Worm (Caenorhabditis elegans) whole organism, L3 larva: ENCODE results near the gene F21D5.6.

Source experiments
- R02D3.7 ChIP-seq: fragments of 150-350 bp; optimal IDR thresholded peaks from 2 replicates; lab custom pipeline; 2014; ENCODE audit warnings: missing biosample characterization, missing genetic modification characterization
- ZK546.5 ChIP-seq: sonication (generic microtip); optimal IDR thresholded peaks from 2 replicates; lab custom pipeline; 2017; ENCODE audit warnings: missing biosample characterization, missing genetic modification characterization
- aly-2 ChIP-seq: fragments of 150-350 bp; optimal IDR thresholded peaks from 2 replicates; lab custom pipeline; 2014; ENCODE audit warnings: missing biosample characterization, missing genetic modification characterization
- ama-1 ChIP-seq: fragments of 150-350 bp; optimal IDR thresholded peaks from 2 replicates; lab custom pipeline; 2018
- ceh-16 ChIP-seq: sonication (generic microtip); optimal IDR thresholded peaks from 2 replicates; lab custom pipeline; 2017; ENCODE audit warnings: missing biosample characterization, missing genetic modification characterization
- ceh-28 ChIP-seq: fragments of 150-350 bp; optimal IDR thresholded peaks from 2 replicates; lab custom pipeline; 2014; ENCODE audit warnings: missing biosample characterization, missing genetic modification reagents, missing genetic modification characterization
- ceh-9 ChIP-seq: sonication (generic microtip); optimal IDR thresholded peaks from 2 replicates; lab custom pipeline; 2018; ENCODE audit warnings: missing biosample characterization, missing genetic modification characterization
- egl-27 ChIP-seq: sonication (generic microtip); optimal IDR thresholded peaks from 4 replicates; lab custom pipeline; 2017; ENCODE audit warnings: missing biosample characterization, missing genetic modification reagents, missing genetic modification characterization
- egl-5 ChIP-seq: fragments of 150-350 bp; optimal IDR thresholded peaks from 2 replicates; lab custom pipeline; 2017; ENCODE audit warnings: missing biosample characterization, missing genetic modification reagents, missing genetic modification characterization, inconsistent platforms
- elt-1 ChIP-seq: fragments of 150-350 bp; optimal IDR thresholded peaks from 2 replicates; lab custom pipeline; 2014; ENCODE audit warnings: missing biosample characterization, missing genetic modification characterization
- elt-2 ChIP-seq: sonication (generic microtip); optimal IDR thresholded peaks from 2 replicates; lab custom pipeline; 2016; ENCODE audit warnings: missing genetic modification reagents, mild to moderate bottlenecking, missing genetic modification characterization, missing compliant biosample characterization
- elt-3 ChIP-seq, 3 experiments: fragments of 150-350 bp in 1 of 3; sonication (generic microtip) in 2 of 3; optimal IDR thresholded peaks; 2 replicates in 2 of 3; 4 replicates in 1 of 3; lab custom pipeline; 2014 to 2017; ENCODE audit warnings: missing biosample characterization in 3 of 3, missing genetic modification characterization in 3 of 3
- eor-1 ChIP-seq, 2 experiments: fragments of 150-350 bp; optimal IDR thresholded peaks; 2 replicates each; lab custom pipeline; 2014 to 2018; ENCODE audit warnings: missing biosample characterization in 2 of 2, missing genetic modification characterization in 2 of 2
- fkh-10 ChIP-seq: sonication (generic microtip); optimal IDR thresholded peaks from 2 replicates; lab custom pipeline; 2017; ENCODE audit warnings: missing biosample characterization, missing genetic modification reagents, missing genetic modification characterization
- fkh-2 ChIP-seq: fragments of 150-350 bp; optimal IDR thresholded peaks from 2 replicates; lab custom pipeline; 2014; ENCODE audit warnings: missing biosample characterization, missing genetic modification reagents, missing genetic modification characterization
- fos-1 ChIP-seq: fragments of 150-350 bp; optimal IDR thresholded peaks from 2 replicates; lab custom pipeline; 2014; ENCODE audit warnings: missing biosample characterization, missing genetic modification characterization
- hmg-11 ChIP-seq: sonication (generic microtip); optimal IDR thresholded peaks from 2 replicates; lab custom pipeline; 2016; ENCODE audit warnings: missing genetic modification characterization, missing compliant biosample characterization
- jun-1 ChIP-seq: fragments of 150-350 bp; optimal IDR thresholded peaks from 2 replicates; lab custom pipeline; 2014; ENCODE audit warnings: missing biosample characterization, missing genetic modification reagents, missing genetic modification characterization
- lin-15B ChIP-seq: fragments of 150-350 bp; optimal IDR thresholded peaks from 2 replicates; lab custom pipeline; 2014; ENCODE audit warnings: missing biosample characterization, missing genetic modification characterization
- lin-39 ChIP-seq: fragments of 150-350 bp; optimal IDR thresholded peaks from 2 replicates; lab custom pipeline; 2018; ENCODE audit warnings: missing biosample characterization, missing genetic modification reagents, missing genetic modification characterization
- lsy-12 ChIP-seq: sonication (generic microtip); optimal IDR thresholded peaks from 2 replicates; lab custom pipeline; 2016; ENCODE audit warnings: mild to moderate bottlenecking, missing genetic modification characterization, missing compliant biosample characterization
- mdl-1 ChIP-seq: fragments of 150-350 bp; optimal IDR thresholded peaks from 2 replicates; lab custom pipeline; 2014; ENCODE audit warnings: missing biosample characterization, missing genetic modification characterization
- mml-1 ChIP-seq: fragments of 150-350 bp; sonication (generic microtip); optimal IDR thresholded peaks from 3 replicates; lab custom pipeline; 2014; ENCODE audit warnings: missing biosample characterization, missing genetic modification characterization
- nhr-11 ChIP-seq: fragments of 150-350 bp; optimal IDR thresholded peaks from 2 replicates; lab custom pipeline; 2014; ENCODE audit warnings: missing biosample characterization, missing genetic modification characterization
- nhr-23 ChIP-seq: fragments of 150-350 bp; optimal IDR thresholded peaks from 2 replicates; lab custom pipeline; 2014; ENCODE audit warnings: missing biosample characterization, missing genetic modification reagents, missing genetic modification characterization
- nhr-25 ChIP-seq: sonication (generic microtip); optimal IDR thresholded peaks from 2 replicates; lab custom pipeline; 2017; ENCODE audit warnings: missing biosample characterization, missing genetic modification characterization
- nhr-28 ChIP-seq: fragments of 150-350 bp; optimal IDR thresholded peaks from 2 replicates; lab custom pipeline; 2014; ENCODE audit warnings: missing biosample characterization, missing genetic modification characterization
- nhr-67 ChIP-seq: fragments of 150-350 bp; optimal IDR thresholded peaks from 2 replicates; lab custom pipeline; 2014; ENCODE audit warnings: missing biosample characterization, missing genetic modification characterization
- sea-2 ChIP-seq: fragments of 150-350 bp; sonication (generic microtip); optimal IDR thresholded peaks from 4 replicates; lab custom pipeline; 2014; ENCODE audit warnings: missing biosample characterization, missing genetic modification reagents, missing genetic modification characterization
- skn-1 ChIP-seq: fragments of 150-350 bp; optimal IDR thresholded peaks from 2 replicates; lab custom pipeline; 2014; ENCODE audit warnings: missing biosample characterization, missing genetic modification characterization
- snpc-4 ChIP-seq: fragments of 150-350 bp; optimal IDR thresholded peaks from 2 replicates; lab custom pipeline; 2014; ENCODE audit warnings: missing biosample characterization, missing genetic modification characterization
- unc-39 ChIP-seq: sonication (generic microtip); optimal IDR thresholded peaks from 4 replicates; lab custom pipeline; 2017; ENCODE audit warnings: missing biosample characterization, missing genetic modification characterization
- unc-62 ChIP-seq: fragments of 150-350 bp; sonication (generic microtip); optimal IDR thresholded peaks from 4 replicates; lab custom pipeline; 2014; ENCODE audit warnings: missing biosample characterization, missing genetic modification reagents, missing genetic modification characterization
- zag-1 ChIP-seq: fragments of 150-350 bp; optimal IDR thresholded peaks from 2 replicates; lab custom pipeline; 2014; ENCODE audit warnings: missing biosample characterization, missing genetic modification characterization
- ztf-4 ChIP-seq: fragments of 150-350 bp; optimal IDR thresholded peaks from 2 replicates; lab custom pipeline; 2014; ENCODE audit warnings: missing biosample characterization, missing genetic modification characterization

Gene F21D5.6

DNA sequence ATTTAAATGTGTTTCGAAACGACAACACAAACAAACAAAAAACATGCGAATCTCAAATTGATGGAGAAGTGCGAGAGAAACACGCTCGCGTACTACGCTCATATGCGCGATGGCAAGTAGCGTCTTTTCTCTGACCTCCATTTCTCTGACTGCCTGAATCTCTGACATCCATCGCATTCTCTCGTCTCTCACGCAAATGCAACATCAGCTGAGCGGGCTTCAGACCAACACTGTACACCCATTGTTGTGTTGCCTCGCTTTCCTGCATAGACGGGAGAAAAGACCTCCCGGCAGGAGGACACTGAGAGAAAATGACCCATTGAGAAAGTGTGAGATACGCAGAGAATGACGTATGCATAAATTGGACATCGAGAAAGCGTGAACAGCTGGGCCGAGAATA is 41.0 kb upstream of the F21D5.6 start (continued):
- TF ChIP-seq snpc-4 (tag; lab: Kevin White, UChicago) = peak; percentile 23
- TF ChIP-seq R02D3.7 (tag; lab: Kevin White, UChicago) = peak; percentile 38
- no peak for TF ChIP-seq fkh-10 (GFP tag; lab: Kevin White, UChicago)
- no peak for TF ChIP-seq ceh-9
- no peak for TF ChIP-seq eor-1 (tag; optimal IDR thresholded peaks at IDR 0.05; lab: Kevin White, UChicago)
- TF ChIP-seq nhr-28 (tag; lab: Kevin White, UChicago) = no peak
- TF ChIP-seq skn-1 (tag; lab: Kevin White, UChicago) = no peak
- peak; percentile 44 for TF ChIP-seq elt-2 (tag; lab: Kevin White, UChicago)
- TF ChIP-seq fos-1 = no peak
- no peak for TF ChIP-seq unc-62 (GFP tag; lab: Kevin White, UChicago)

- no peak for TF ChIP-seq ZK546.5 (tag; lab: Kevin White, UChicago)
- no peak for TF ChIP-seq snpc-4 (tag; lab: Kevin White, UChicago)
- TF ChIP-seq fkh-10 (GFP tag; lab: Kevin White, UChicago) = no peak
- no peak for TF ChIP-seq fos-1
- TF ChIP-seq mdl-1 (tag; lab: Kevin White, UChicago) = no peak
- TF ChIP-seq jun-1 (tag; lab: Kevin White, UChicago) = no peak
- TF ChIP-seq fkh-2 (tag; lab: Kevin White, UChicago) = no peak
- no peak for TF ChIP-seq ceh-16
- no peak for TF ChIP-seq ceh-28 (tag; lab: Kevin White, UChicago)
- TF ChIP-seq ztf-4 (tag; lab: Kevin White, UChicago) = no peak
- TF ChIP-seq elt-1 (tag; lab: Kevin White, UChicago) = no peak
- no peak for TF ChIP-seq unc-62 (GFP tag; lab: Kevin White, UChicago)
- no peak for TF ChIP-seq ceh-9
- no peak for TF ChIP-seq elt-2 (tag; lab: Kevin White, UChicago)
- no peak for TF ChIP-seq nhr-25 (tag; lab: Kevin White, UChicago)
- no peak for TF ChIP-seq mml-1 (tag; lab: Kevin White, UChicago)
- TF ChIP-seq aly-2 (tag; lab: Kevin White, UChicago) = no peak
- no peak for TF ChIP-seq unc-39 (tag; lab: Kevin White, UChicago)
Observed at ce11 chrIV:8778045-8778444, 36.9 kb upstream of the F21D5.6 start, which contains the start of gene C33D9.6. TSS of gene C33D9.6 (minus strand) at chrIV:8778145.

- TF ChIP-seq ztf-4 (tag; lab: Kevin White, UChicago) = no peak
- TF ChIP-seq zag-1 (tag; lab: Kevin White, UChicago) = no peak
- TF ChIP-seq snpc-4 (tag; lab: Kevin White, UChicago) = no peak
- no peak for TF ChIP-seq sea-2 (GFP tag; lab: Kevin White, UChicago)
- no peak for TF ChIP-seq lsy-12 (tag; lab: Kevin White, UChicago)
- no peak for TF ChIP-seq fos-1
- no peak for TF ChIP-seq nhr-23 (tag; lab: Kevin White, UChicago)
- no peak for TF ChIP-seq nhr-28 (tag; lab: Kevin White, UChicago)
- no peak for TF ChIP-seq nhr-25 (tag; lab: Kevin White, UChicago)
Observed at ce11 chrIV:8772800-8773256, 31.6 kb upstream of the F21D5.6 start, which contains the start of gene F20C5.6. TSS of gene F20C5.6 (minus strand) at chrIV:8773206.

DNA sequence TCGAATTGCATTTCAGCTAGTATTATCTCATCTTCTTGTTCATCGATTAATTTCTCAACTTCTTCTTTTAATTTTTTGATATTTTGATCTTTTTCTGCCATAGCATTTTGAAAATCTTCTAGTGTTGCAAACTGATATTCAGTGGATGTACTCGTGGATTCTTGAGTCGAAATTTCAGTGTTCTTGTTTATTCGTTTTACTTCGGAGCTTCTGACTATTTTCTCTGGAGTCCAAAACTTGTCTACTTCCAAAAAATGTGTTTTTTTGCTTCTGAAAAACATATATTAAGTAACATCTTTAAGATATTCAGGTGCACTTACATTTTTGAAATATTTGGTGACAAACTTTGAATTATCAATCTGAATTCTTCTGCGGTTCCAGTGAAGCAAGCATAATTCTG is 28.4 kb upstream of the F21D5.6 start, which contains the start of gene F20C5.5:
TSS of gene F20C5.5 (minus strand) at position 101 of the 400 bp plus-strand sequence.
- TF ChIP-seq R02D3.7 (tag; lab: Kevin White, UChicago) (no peak), ceh-28 (tag; lab: Kevin White, UChicago) (no peak), elt-3 (tag; optimal IDR thresholded peaks at IDR 0.05; lab: Kevin White, UChicago) (no peak), nhr-11 (tag; lab: Kevin White, UChicago) (no peak), egl-5 (tag; lab: Kevin White, UChicago) (no peak), ztf-4 (tag; lab: Kevin White, UChicago) (no peak), fkh-2 (tag; lab: Kevin White, UChicago) (no peak), hmg-11 (no peak), lin-15B (tag; lab: Kevin White, UChicago) (no peak), ceh-16 (no peak), ama-1 (lab: Kevin White, UChicago) (no peak), unc-39 (tag; lab: Kevin White, UChicago) (no peak), ZK546.5 (tag; lab: Kevin White, UChicago) (no peak), nhr-28 (tag; lab: Kevin White, UChicago) (no peak), nhr-67 (tag; lab: Kevin White, UChicago) (no peak), lin-39 (no peak), jun-1 (tag; lab: Kevin White, UChicago) (no peak), egl-27 (tag; lab: Kevin White, UChicago) (no peak)
- TF ChIP-seq, all 47 proteins: peak for 0
